Worm (Caenorhabditis elegans) whole organism, late embryonic: ENCODE data around the gene cutl-5.

Source experiments
- C38D4.7 ChIP-seq: fragments of 200-800 bp; sonication (Bioruptor generic); optimal IDR thresholded peaks from 2 replicates; lab custom pipeline; 2018; ENCODE audit warnings: mild to moderate bottlenecking, missing genetic modification characterization, moderate library complexity, missing compliant biosample characterization
- K02D7.2 ChIP-seq: sonication (generic microtip); optimal IDR thresholded peaks from 2 replicates; lab custom pipeline; 2017; ENCODE audit warnings: mild to moderate bottlenecking, missing genetic modification characterization, missing compliant biosample characterization
- T23F11.4 ChIP-seq: fragments of 200-800 bp; sonication (Bioruptor generic); optimal IDR thresholded peaks from 2 replicates; lab custom pipeline; 2018; ENCODE audit warnings: mild to moderate bottlenecking, missing genetic modification characterization, missing compliant biosample characterization
- ceh-14 ChIP-seq: sonication (generic microtip); optimal IDR thresholded peaks from 2 replicates; lab custom pipeline; 2016; ENCODE audit warnings: missing genotype, missing genetic modification characterization, missing compliant biosample characterization
- ceh-19 ChIP-seq: fragments of 200-800 bp; sonication (Bioruptor generic); optimal IDR thresholded peaks from 2 replicates; lab custom pipeline; 2018; ENCODE audit warnings: mild to moderate bottlenecking, missing genetic modification characterization, missing compliant biosample characterization
- ceh-2 ChIP-seq: sonication (generic microtip); optimal IDR thresholded peaks from 2 replicates; lab custom pipeline; 2016; ENCODE audit warnings: missing genotype, missing genetic modification characterization, missing compliant biosample characterization
- ceh-22 ChIP-seq: sonication (generic microtip); optimal IDR thresholded peaks from 2 replicates; lab custom pipeline; 2017; ENCODE audit warnings: missing biosample characterization, missing genetic modification characterization
- ceh-24 ChIP-seq: sonication (generic microtip); optimal IDR thresholded peaks from 2 replicates; lab custom pipeline; 2016; ENCODE audit warnings: mild to moderate bottlenecking, missing genetic modification characterization, missing compliant biosample characterization
- ceh-30 ChIP-seq: fragments of 150-350 bp; optimal IDR thresholded peaks from 2 replicates; lab custom pipeline; 2014; ENCODE audit warnings: missing biosample characterization, missing genetic modification characterization
- ceh-31 ChIP-seq: sonication (generic microtip); optimal IDR thresholded peaks from 2 replicates; lab custom pipeline; 2016; ENCODE audit warnings: missing genetic modification characterization, missing compliant biosample characterization
- ceh-34 ChIP-seq: sonication (generic microtip); optimal IDR thresholded peaks from 2 replicates; lab custom pipeline; 2016; ENCODE audit warnings: mild to moderate bottlenecking, missing genetic modification characterization, missing compliant biosample characterization
- ceh-45 ChIP-seq: fragments of 200-800 bp; sonication (Bioruptor generic); IDR thresholded peaks from 2 replicates; pipeline ENCODE4 v1.3.6; 2022; ENCODE audit warnings: missing genetic modification reagents, missing genetic modification characterization, missing compliant biosample characterization
- dve-1 ChIP-seq: sonication (generic microtip); optimal IDR thresholded peaks from 2 replicates; lab custom pipeline; 2017; ENCODE audit warnings: antibody characterized with exemption, mild to moderate bottlenecking, missing genetic modification characterization, missing compliant biosample characterization
- elt-2 ChIP-seq: sonication (generic microtip); optimal IDR thresholded peaks from 2 replicates; lab custom pipeline; 2016; ENCODE audit warnings: missing genetic modification reagents, missing genetic modification characterization, missing compliant biosample characterization
- elt-4 ChIP-seq: sonication (generic microtip); optimal IDR thresholded peaks from 2 replicates; lab custom pipeline; 2016; ENCODE audit warnings: missing genetic modification characterization, missing compliant biosample characterization
- ets-4 ChIP-seq: sonication (generic microtip); optimal IDR thresholded peaks from 2 replicates; lab custom pipeline; 2016; ENCODE audit warnings: missing genetic modification characterization, missing compliant biosample characterization
- eyg-1 ChIP-seq: sonication (generic microtip); optimal IDR thresholded peaks from 2 replicates; lab custom pipeline; 2016; ENCODE audit warnings: missing genotype, missing genetic modification characterization, missing compliant biosample characterization
- fkh-10 ChIP-seq: fragments of 150-350 bp; optimal IDR thresholded peaks from 2 replicates; lab custom pipeline; 2014; ENCODE audit warnings: missing biosample characterization, missing genetic modification reagents, missing genetic modification characterization
- gmeb-2 ChIP-seq: sonication (generic microtip); optimal IDR thresholded peaks from 2 replicates; lab custom pipeline; 2016; ENCODE audit warnings: missing genetic modification characterization, inconsistent platforms, missing compliant biosample characterization
- hlh-13 ChIP-seq: fragments of 200-800 bp; sonication (Bioruptor generic); optimal IDR thresholded peaks from 2 replicates; lab custom pipeline; 2018; ENCODE audit warnings: mild to moderate bottlenecking, missing genetic modification characterization, missing compliant biosample characterization
- hlh-15 ChIP-seq: sonication (generic microtip); optimal IDR thresholded peaks from 2 replicates; lab custom pipeline; 2016; ENCODE audit warnings: missing genetic modification characterization, missing compliant biosample characterization
- hlh-6 ChIP-seq: sonication (generic microtip); optimal IDR thresholded peaks from 2 replicates; lab custom pipeline; 2016; ENCODE audit warnings: missing genotype, missing genetic modification characterization, missing compliant biosample characterization
- lin-11 ChIP-seq: fragments of 200-800 bp; sonication (Bioruptor generic); optimal IDR thresholded peaks from 2 replicates; lab custom pipeline; 2018; ENCODE audit warnings: mild to moderate bottlenecking, missing genetic modification characterization, missing compliant biosample characterization
- nfya-1 ChIP-seq: sonication (generic microtip); optimal IDR thresholded peaks from 2 replicates; lab custom pipeline; 2017; ENCODE audit warnings: missing genetic modification characterization, mild to moderate bottlenecking, missing compliant biosample characterization, antibody characterized with exemption, moderate library complexity
- nhr-232 ChIP-seq: sonication (generic microtip); optimal IDR thresholded peaks from 2 replicates; lab custom pipeline; 2016; ENCODE audit warnings: missing genetic modification characterization, missing compliant biosample characterization
- npax-4 ChIP-seq: sonication (generic microtip); optimal IDR thresholded peaks from 2 replicates; lab custom pipeline; 2016; ENCODE audit warnings: missing genetic modification characterization, missing compliant biosample characterization
- odd-2 ChIP-seq: sonication (generic microtip); optimal IDR thresholded peaks from 2 replicates; lab custom pipeline; 2017; ENCODE audit warnings: antibody characterized with exemption, mild to moderate bottlenecking, missing genetic modification characterization, missing compliant biosample characterization
- pag-3 ChIP-seq: sonication (generic microtip); optimal IDR thresholded peaks from 2 replicates; lab custom pipeline; 2016; ENCODE audit warnings: missing compliant biosample characterization, missing genetic modification characterization, borderline replicate concordance
- pha-2 ChIP-seq: sonication (generic microtip); optimal IDR thresholded peaks from 2 replicates; lab custom pipeline; 2017; ENCODE audit warnings: mild to moderate bottlenecking, missing genetic modification characterization, missing compliant biosample characterization
- pha-4 ChIP-seq: fragments of 150-350 bp; optimal IDR thresholded peaks from 2 replicates; lab custom pipeline; 2018; ENCODE audit warnings: missing biosample characterization, missing genetic modification reagents, missing genetic modification characterization
- pros-1 ChIP-seq: fragments of 150-350 bp; optimal IDR thresholded peaks from 2 replicates; lab custom pipeline; 2014; ENCODE audit warnings: missing biosample characterization, missing genetic modification reagents, missing genetic modification characterization
- sdc-2 ChIP-seq: sonication (generic microtip); optimal IDR thresholded peaks from 2 replicates; lab custom pipeline; 2016; ENCODE audit warnings: missing genotype, missing genetic modification characterization, missing compliant biosample characterization
- sox-2 ChIP-seq: fragments of 200-800 bp; sonication (Bioruptor generic); IDR thresholded peaks from 2 replicates; pipeline ENCODE4 v1.3.6; 2022; ENCODE audit warnings: missing genetic modification reagents, missing genetic modification characterization, missing compliant biosample characterization
- sox-4 ChIP-seq: sonication (generic microtip); optimal IDR thresholded peaks from 2 replicates; lab custom pipeline; 2017; ENCODE audit warnings: mild to moderate bottlenecking, missing genetic modification characterization, inconsistent platforms, missing compliant biosample characterization
- syd-9 ChIP-seq: sonication (generic microtip); optimal IDR thresholded peaks from 2 replicates; lab custom pipeline; 2016; ENCODE audit warnings: mild to moderate bottlenecking, missing genetic modification characterization, moderate library complexity, missing compliant biosample characterization
- tbx-7 ChIP-seq: sonication (generic microtip); optimal IDR thresholded peaks from 2 replicates; lab custom pipeline; 2016; ENCODE audit warnings: missing genotype, missing genetic modification characterization, missing compliant biosample characterization
- unc-42 ChIP-seq: sonication (generic microtip); optimal IDR thresholded peaks from 2 replicates; lab custom pipeline; 2016; ENCODE audit warnings: missing genotype, missing genetic modification characterization, missing compliant biosample characterization
- unc-55 ChIP-seq: sonication (generic microtip); optimal IDR thresholded peaks from 2 replicates; lab custom pipeline; 2017; ENCODE audit warnings: missing biosample characterization, missing genetic modification reagents, missing genetic modification characterization
- unc-86 ChIP-seq: sonication (generic microtip); optimal IDR thresholded peaks from 2 replicates; lab custom pipeline; 2016; ENCODE audit warnings: missing genetic modification characterization, missing compliant biosample characterization
- zip-5 ChIP-seq: sonication (generic microtip); optimal IDR thresholded peaks from 2 replicates; lab custom pipeline; 2016; ENCODE audit warnings: missing genetic modification characterization, missing compliant biosample characterization

Gene cutl-5

DNA sequence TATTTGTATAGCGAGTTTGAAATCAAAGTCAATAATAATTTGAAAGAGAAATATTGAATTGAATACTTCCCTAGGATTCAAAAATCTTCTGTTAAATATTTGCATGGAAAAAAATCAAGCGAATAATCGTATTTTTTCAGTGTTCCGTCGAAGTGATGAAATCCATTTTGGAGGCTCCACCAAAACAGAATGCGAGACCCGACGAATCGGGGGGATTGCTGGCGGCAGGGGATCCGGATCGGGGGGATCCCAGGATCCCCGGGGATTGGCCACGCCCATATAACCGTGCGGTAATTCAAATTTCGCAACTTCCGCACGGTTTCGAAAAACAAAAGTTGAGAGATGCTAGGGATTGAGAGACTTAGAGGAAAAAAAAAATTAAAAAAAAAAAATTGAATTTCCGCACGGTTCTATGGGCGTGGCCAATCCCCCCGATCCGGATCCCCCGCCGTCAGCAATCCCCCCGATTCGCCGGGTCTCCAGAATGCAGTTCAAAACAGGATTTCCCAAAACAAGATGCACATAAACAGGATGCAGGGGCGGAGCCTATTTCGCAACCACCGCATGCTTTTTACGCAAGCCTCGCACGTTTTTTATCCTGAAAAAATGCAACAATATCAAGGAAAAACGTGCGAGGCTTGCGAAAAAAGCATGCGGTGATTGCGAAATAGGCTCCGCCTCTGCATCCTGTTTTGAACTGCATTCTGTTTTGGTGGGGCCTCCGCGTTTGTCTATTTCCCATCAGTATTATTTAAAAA, 7.1 kb upstream of the cutl-5 start, which contains the start of gene F10E7.11 (continued):
- TF ChIP-seq ceh-14 (tag; lab: Kevin White, UChicago) = no peak
- no peak for TF ChIP-seq tbx-7
- peak; percentile 25 for TF ChIP-seq ceh-31 (tag; lab: Kevin White, UChicago)
- no peak for TF ChIP-seq K02D7.2 (tag; lab: Kevin White, UChicago)
- no peak for TF ChIP-seq hlh-15 (tag; lab: Kevin White, UChicago)
- no peak for TF ChIP-seq ceh-2 (tag; lab: Kevin White, UChicago)

DNA sequence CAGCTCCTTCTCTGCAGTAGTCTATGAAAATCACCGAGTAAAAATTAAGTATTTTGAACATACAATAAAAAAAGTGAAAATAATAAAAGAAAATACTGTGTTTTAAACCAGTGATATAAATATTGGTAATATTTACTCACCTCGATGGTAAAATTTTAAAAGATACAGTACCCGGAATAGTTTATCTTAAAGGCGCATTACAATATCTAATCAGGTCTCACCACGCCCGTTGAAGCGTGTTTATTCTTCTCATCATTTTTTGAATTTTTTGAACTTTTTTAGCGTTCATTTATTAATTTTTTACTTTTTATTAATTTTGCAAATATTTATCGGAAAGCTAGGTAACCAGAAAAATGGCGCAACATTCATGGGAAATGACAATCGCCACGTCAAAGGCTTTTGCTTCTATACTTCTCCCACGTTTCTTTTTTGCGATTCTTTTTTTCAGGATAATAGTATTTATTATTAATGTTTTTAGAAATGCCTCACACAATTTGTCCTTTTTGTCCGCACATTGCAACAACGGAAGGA, 6.1 kb upstream of the cutl-5 start, which contains the start of gene F10E7.2:
Gene F10E7.2, plus strand, starts transcription at position 481 of the 531 bp plus-strand sequence.
- no peak for TF ChIP-seq ceh-19 (GFP tag; lab: Kevin White, UChicago)
- no peak for TF ChIP-seq ceh-31 (tag; lab: Kevin White, UChicago)

DNA sequence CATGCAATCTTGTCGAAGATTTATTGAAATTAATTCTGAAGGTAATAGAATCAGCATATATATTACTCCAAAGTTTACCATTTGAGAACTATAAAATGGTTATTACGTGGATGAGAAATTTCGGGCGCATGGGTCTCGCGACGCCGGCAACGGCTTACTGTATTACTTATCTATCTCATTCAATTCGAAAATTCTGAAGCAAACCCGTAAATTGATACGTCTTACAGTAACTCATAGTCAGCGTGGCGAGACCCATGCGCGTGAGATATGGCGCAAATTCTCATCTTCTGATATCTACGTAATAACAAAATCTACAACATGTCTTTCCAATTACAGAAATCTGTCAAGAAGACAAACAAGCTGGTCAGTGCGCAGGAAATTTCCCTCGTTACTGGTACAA, 3.8 kb upstream of the cutl-5 start:
- TF ChIP-seq ceh-22 (tag; lab: Kevin White, UChicago) (no peak), C38D4.7 (no peak), T23F11.4 (GFP tag; lab: Kevin White, UChicago) (no peak), ets-4 (tag; lab: Kevin White, UChicago) (no peak), ceh-19 (GFP tag; lab: Kevin White, UChicago) (no peak)

DNA sequence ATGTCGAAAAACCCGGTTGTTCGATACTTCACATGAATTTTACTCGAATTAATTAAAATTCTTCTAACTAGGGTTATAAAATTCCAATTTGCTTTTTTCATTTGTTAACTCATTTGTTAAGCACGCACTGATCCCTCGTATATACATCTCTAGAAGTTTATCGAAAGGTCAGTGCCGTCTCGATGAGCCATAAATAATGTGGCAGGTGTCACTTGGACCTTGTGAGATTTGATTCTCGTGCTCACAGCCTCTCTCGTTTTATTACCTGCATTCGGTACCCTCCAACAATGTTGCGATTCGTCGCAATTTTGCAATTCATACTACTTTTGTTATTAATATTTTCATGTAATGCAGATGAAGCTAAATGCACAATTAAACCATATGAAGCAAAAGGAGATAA, 644 bp upstream of the cutl-5 start, which contains the start of gene spon-1:
Gene spon-1, plus strand, starts transcription at position 208 of the 400 bp plus-strand sequence.
- TF ChIP-seq sox-4 (tag; lab: Kevin White, UChicago) = no peak
- no peak for TF ChIP-seq ceh-34 (tag; lab: Kevin White, UChicago)
- TF ChIP-seq unc-55 (GFP tag; lab: Kevin White, UChicago) = peak; percentile 54
- no peak for TF ChIP-seq unc-86 (tag; lab: Kevin White, UChicago)

DNA sequence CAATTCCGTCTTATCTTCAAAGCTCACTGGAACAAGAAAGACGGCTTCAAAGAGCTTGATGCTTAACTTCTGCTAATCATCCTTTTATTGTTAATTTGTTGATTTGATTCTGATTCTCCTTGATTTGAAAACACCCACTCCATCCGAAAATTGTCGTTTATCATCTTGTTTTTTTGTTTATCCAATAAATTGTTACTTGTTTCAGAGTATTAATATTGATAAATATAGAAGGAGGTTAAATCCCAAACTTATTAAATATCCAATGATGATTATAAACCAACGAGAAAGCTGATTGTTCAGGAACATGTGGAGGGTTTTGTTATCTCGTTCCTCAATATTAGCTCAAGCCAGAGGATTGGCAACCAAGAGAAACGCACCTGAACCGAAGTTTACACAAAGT, 2.9 kb downstream of the cutl-5 start, which contains the start of gene F10E7.6:
Gene F10E7.6, plus strand, starts transcription at position 301 of the 400 bp plus-strand sequence.
- no peak for TF ChIP-seq npax-4 (tag; lab: Kevin White, UChicago)
- no peak for TF ChIP-seq zip-5 (tag; lab: Kevin White, UChicago)
- no peak for TF ChIP-seq ceh-31 (tag; lab: Kevin White, UChicago)
- no peak for TF ChIP-seq elt-4 (tag; lab: Kevin White, UChicago)
- no peak for TF ChIP-seq eyg-1 (tag; lab: Kevin White, UChicago)
- no peak for TF ChIP-seq sdc-2 (tag; lab: Kevin White, UChicago)
- TF ChIP-seq ceh-2 (tag; lab: Kevin White, UChicago) = no peak
- TF ChIP-seq lin-11 = no peak
- no peak for TF ChIP-seq hlh-6 (tag; lab: Kevin White, UChicago)
- no peak for TF ChIP-seq pag-3
- TF ChIP-seq K02D7.2 (tag; lab: Kevin White, UChicago) = no peak
- TF ChIP-seq elt-2 = no peak
- TF ChIP-seq dve-1 (tag; lab: Kevin White, UChicago) = no peak
- TF ChIP-seq ceh-30 (tag; lab: Kevin White, UChicago) = no peak
- TF ChIP-seq hlh-13 (GFP tag; lab: Kevin White, UChicago) = no peak

DNA sequence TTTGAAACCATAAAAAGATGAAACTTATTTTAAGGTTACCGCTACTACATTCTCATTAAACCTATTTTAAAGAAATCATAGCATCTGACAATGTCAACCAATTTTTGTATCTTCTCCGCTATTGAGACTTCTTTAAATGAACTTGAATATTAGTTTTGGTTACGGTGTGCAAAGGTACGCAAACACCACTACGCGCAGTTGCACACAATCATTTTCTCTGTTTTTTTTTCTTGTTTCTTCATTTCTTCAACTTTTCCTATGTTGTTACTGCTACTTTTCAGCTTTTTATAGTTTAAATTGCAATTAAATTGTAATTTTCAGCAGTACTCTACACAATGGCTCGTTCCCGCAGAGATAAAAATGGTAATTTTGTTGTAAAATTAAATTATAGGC, 4.1 kb downstream of the cutl-5 start, which contains the start of gene F10E7.5:
Gene F10E7.5, plus strand, starts transcription at position 322 of the 393 bp plus-strand sequence.
- no peak for TF ChIP-seq pha-4 (tag; lab: Kevin White, UChicago)
- peak; percentile 43 for TF ChIP-seq unc-55 (GFP tag; lab: Kevin White, UChicago)
- TF ChIP-seq ceh-24 (tag; lab: Kevin White, UChicago) = no peak
- TF ChIP-seq nhr-232 (tag; lab: Kevin White, UChicago) = no peak
- no peak for TF ChIP-seq ceh-45 (GFP tag; lab: Robert Waterston, UW)
- no peak for TF ChIP-seq npax-4 (tag; lab: Kevin White, UChicago)
- TF ChIP-seq elt-2 = no peak
- no peak for TF ChIP-seq odd-2 (tag; lab: Kevin White, UChicago)
- TF ChIP-seq sox-2 (GFP tag; lab: Robert Waterston, UW) = no peak
- no peak for TF ChIP-seq hlh-15 (tag; lab: Kevin White, UChicago)
- TF ChIP-seq pros-1 = no peak
- no peak for TF ChIP-seq tbx-7
- no peak for TF ChIP-seq syd-9
- TF ChIP-seq ceh-30 (tag; lab: Kevin White, UChicago) = peak; percentile 21
- TF ChIP-seq unc-42 (tag; lab: Kevin White, UChicago) = peak; percentile 77
- no peak for TF ChIP-seq gmeb-2 (tag; lab: Kevin White, UChicago)
- no peak for TF ChIP-seq pha-2
- no peak for TF ChIP-seq fkh-10 (GFP tag; lab: Kevin White, UChicago)
- TF ChIP-seq nfya-1 (tag; lab: Kevin White, UChicago) = peak; percentile 45
